Fruit fly (Drosophila melanogaster): ENCODE measurements around the gene CG10984.
A peak's percentile ranks its signal among the peaks of the same experiment; 100 is the strongest.

Gene CG10984

dm6 chr3L:12746241-12746640 is 3.7 kb upstream of the CG10984 start:
- TF ChIP-seq CG1620 (GFP tag; optimal IDR thresholded peaks at IDR 0.05) = no peak
- no peak for TF ChIP-seq kay (GFP tag; ENCODE audit: borderline replicate concordance)
- no peak for TF ChIP-seq bab1 (GFP tag; optimal IDR thresholded peaks at IDR 0.05)
- no peak for TF ChIP-seq ovo (GFP tag; optimal IDR thresholded peaks at IDR 0.05)
- no peak for TF ChIP-seq tj (GFP tag; optimal IDR thresholded peaks at IDR 0.05)
- no peak for TF ChIP-seq cic (GFP tag; optimal IDR thresholded peaks at IDR 0.05)
- TF ChIP-seq CG14711 (tag; optimal IDR thresholded peaks at IDR 0.05) = no peak
- TF ChIP-seq toe (GFP tag; optimal IDR thresholded peaks at IDR 0.05) = no peak

dm6 chr3L:12748711-12749566 is 980 bp upstream of the CG10984 start:
- TF ChIP-seq kay (GFP tag; ENCODE audit: borderline replicate concordance) = peak; percentile 81
- TF ChIP-seq cic (GFP tag; optimal IDR thresholded peaks at IDR 0.05) = no peak
- TF ChIP-seq CG7045 (GFP tag; optimal IDR thresholded peaks at IDR 0.05) = no peak

- TF ChIP-seq pad (GFP tag; optimal IDR thresholded peaks at IDR 0.05) (no peak), CG1620 (GFP tag; optimal IDR thresholded peaks at IDR 0.05) (peak; percentile 41), toe (GFP tag; optimal IDR thresholded peaks at IDR 0.05) (no peak), kay (GFP tag; ENCODE audit: borderline replicate concordance) (peak; percentile 97), cnc (optimal IDR thresholded peaks at IDR 0.05) (peak; percentile 64 to 90), Clk (GFP tag; optimal IDR thresholded peaks at IDR 0.05) (peak; percentile 2), Hr96 (GFP tag; optimal IDR thresholded peaks at IDR 0.05) (no peak), CG33017 (tag; optimal IDR thresholded peaks at IDR 0.05) (no peak), ovo (GFP tag; optimal IDR thresholded peaks at IDR 0.05) (no peak), Mnt (GFP tag; optimal IDR thresholded peaks at IDR 0.05) (peak; percentile 58), bab1 (GFP tag; optimal IDR thresholded peaks at IDR 0.05) (peak; percentile 90), CG12768 (GFP tag; optimal IDR thresholded peaks at IDR 0.05) (no peak), cic (GFP tag; optimal IDR thresholded peaks at IDR 0.05) (peak; percentile 30), Crg-1 (GFP tag; optimal IDR thresholded peaks at IDR 0.05) (peak; percentile 11), CG5204 (GFP tag; optimal IDR thresholded peaks at IDR 0.05) (no peak), tj (GFP tag; optimal IDR thresholded peaks at IDR 0.05) (no peak), CG7101 (tag; optimal IDR thresholded peaks at IDR 0.05) (no peak), CG7045 (GFP tag; optimal IDR thresholded peaks at IDR 0.05) (no peak), CG11617 (GFP tag; optimal IDR thresholded peaks at IDR 0.05) (peak; percentile 58), CG14711 (tag; optimal IDR thresholded peaks at IDR 0.05) (no peak)
Observed at dm6 chr3L:12754769-12755189, 4.9 kb downstream of the CG10984 start, which contains the start of the genes CG10973 and Vps13D. TSS of gene CG10973 (minus strand) at chr3L:12754774. TSS of gene Vps13D (plus strand) at chr3L:12755049.

DNA sequence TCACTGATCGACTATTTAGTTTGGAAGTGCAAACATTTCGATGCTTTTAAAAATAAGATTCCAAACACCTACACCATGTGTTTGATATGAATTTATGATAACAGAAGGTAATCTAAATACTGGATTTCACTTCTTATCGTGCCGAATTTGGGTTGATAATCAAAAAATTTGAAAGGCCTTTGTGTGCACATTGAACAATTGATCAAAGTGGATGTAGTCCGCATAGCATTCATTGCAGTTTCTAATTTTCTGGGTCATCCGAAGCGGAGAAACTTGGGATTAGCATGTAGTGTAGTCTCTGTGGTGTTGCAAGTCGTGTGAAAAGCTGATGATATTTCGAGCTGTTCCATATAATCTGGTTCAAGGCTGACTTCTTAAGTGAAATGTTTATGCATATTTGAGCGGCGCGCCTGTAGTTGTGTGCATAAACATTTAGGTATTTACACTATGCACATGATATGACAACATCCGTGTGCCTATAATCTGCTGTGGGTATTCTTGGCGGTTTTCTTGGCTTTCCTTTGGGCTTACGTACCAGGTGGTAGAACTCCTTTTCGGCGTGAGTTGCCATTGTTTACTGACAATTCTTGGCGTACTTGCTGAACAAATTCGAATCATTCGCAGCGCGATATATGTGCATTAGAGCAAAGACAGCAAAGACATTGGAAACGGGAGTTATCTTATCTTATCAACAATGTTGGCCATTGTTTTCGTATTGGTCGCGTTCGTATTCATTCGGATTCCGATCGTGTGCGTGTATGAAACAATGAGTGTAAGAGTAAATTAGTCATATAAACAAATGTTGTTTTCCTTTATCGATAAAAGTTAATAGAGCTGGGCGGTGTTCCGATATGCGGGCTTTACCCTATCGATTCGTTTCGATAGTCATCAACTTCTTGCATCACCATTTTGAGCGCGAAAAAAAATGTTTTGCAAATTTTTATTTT is 23.1 kb downstream of the CG10984 start, which contains the start of gene Hip1:
Hip1 (minus strand) TSS at position 834 of the 947 bp plus-strand sequence.
- TF ChIP-seq toe (GFP tag; optimal IDR thresholded peaks at IDR 0.05) (peak; percentile 27), CG7045 (GFP tag; optimal IDR thresholded peaks at IDR 0.05) (no peak), CG11617 (GFP tag; optimal IDR thresholded peaks at IDR 0.05) (no peak), bab1 (GFP tag; optimal IDR thresholded peaks at IDR 0.05) (peak; percentile 43), CG1620 (GFP tag; optimal IDR thresholded peaks at IDR 0.05) (no peak), CG7101 (tag; optimal IDR thresholded peaks at IDR 0.05) (no peak), cic (GFP tag; optimal IDR thresholded peaks at IDR 0.05) (peak; percentile 76), cnc (optimal IDR thresholded peaks at IDR 0.05) (no peak), CG14711 (tag; optimal IDR thresholded peaks at IDR 0.05) (no peak), CG12768 (GFP tag; optimal IDR thresholded peaks at IDR 0.05) (peak; percentile 17), pad (GFP tag; optimal IDR thresholded peaks at IDR 0.05) (no peak), tj (GFP tag; optimal IDR thresholded peaks at IDR 0.05) (no peak), Crg-1 (GFP tag; optimal IDR thresholded peaks at IDR 0.05) (no peak), kay (GFP tag; ENCODE audit: borderline replicate concordance) (peak; percentile 99), CG33017 (tag; optimal IDR thresholded peaks at IDR 0.05) (peak; percentile 20), Hr96 (GFP tag; optimal IDR thresholded peaks at IDR 0.05) (no peak), CG5204 (GFP tag; optimal IDR thresholded peaks at IDR 0.05) (no peak), ovo (GFP tag; optimal IDR thresholded peaks at IDR 0.05) (no peak), Clk (GFP tag; optimal IDR thresholded peaks at IDR 0.05) (no peak), Mnt (GFP tag; optimal IDR thresholded peaks at IDR 0.05) (peak; percentile 54)

DNA sequence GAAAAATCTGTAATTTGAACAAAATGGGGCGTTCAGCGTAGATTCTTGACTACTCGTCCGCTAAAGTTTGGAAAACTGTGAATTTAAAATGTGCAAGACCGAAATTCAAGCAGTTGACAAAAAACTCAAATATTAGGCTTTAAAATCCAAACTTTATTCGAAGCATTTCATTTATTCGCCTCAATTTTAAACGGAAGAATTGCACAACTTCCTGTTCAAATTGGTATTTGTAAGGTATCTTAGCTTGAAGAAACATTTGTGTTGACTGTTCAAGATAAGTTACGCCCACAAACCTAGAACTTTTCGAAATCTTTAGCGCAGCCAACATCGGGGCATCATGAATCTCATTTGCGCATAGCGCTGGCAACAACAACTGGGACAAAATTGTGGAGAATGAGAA is 28.7 kb downstream of the CG10984 start, which contains the start of gene CG32106:
CG32106 (minus strand) TSS at position 101 of the 400 bp plus-strand sequence.
- no peak for TF ChIP-seq bab1 (GFP tag; optimal IDR thresholded peaks at IDR 0.05)
- TF ChIP-seq CG7101 (tag; optimal IDR thresholded peaks at IDR 0.05) = no peak
- no peak for TF ChIP-seq CG5204 (GFP tag; optimal IDR thresholded peaks at IDR 0.05)
- no peak for TF ChIP-seq Mnt (GFP tag; optimal IDR thresholded peaks at IDR 0.05)
- no peak for TF ChIP-seq kay (GFP tag; ENCODE audit: borderline replicate concordance)
- no peak for TF ChIP-seq tj (GFP tag; optimal IDR thresholded peaks at IDR 0.05)
- no peak for TF ChIP-seq CG11617 (GFP tag; optimal IDR thresholded peaks at IDR 0.05)
- TF ChIP-seq Crg-1 (GFP tag; optimal IDR thresholded peaks at IDR 0.05) = no peak
- no peak for TF ChIP-seq ovo (GFP tag; optimal IDR thresholded peaks at IDR 0.05)
- no peak for TF ChIP-seq Hr96 (GFP tag; optimal IDR thresholded peaks at IDR 0.05)
- no peak for TF ChIP-seq CG1620 (GFP tag; optimal IDR thresholded peaks at IDR 0.05)
- TF ChIP-seq pad (GFP tag; optimal IDR thresholded peaks at IDR 0.05) = no peak
- no peak for TF ChIP-seq cic (GFP tag; optimal IDR thresholded peaks at IDR 0.05)
- TF ChIP-seq CG33017 (tag; optimal IDR thresholded peaks at IDR 0.05) = no peak
- no peak for TF ChIP-seq toe (GFP tag; optimal IDR thresholded peaks at IDR 0.05)
- no peak for TF ChIP-seq CG7045 (GFP tag; optimal IDR thresholded peaks at IDR 0.05)
- no peak for TF ChIP-seq CG12768 (GFP tag; optimal IDR thresholded peaks at IDR 0.05)
- no peak for TF ChIP-seq Clk (GFP tag; optimal IDR thresholded peaks at IDR 0.05)
- TF ChIP-seq CG14711 (tag; optimal IDR thresholded peaks at IDR 0.05) = no peak
- TF ChIP-seq cnc (optimal IDR thresholded peaks at IDR 0.05) = no peak

Measured in whole organism, adult.